Fruit fly (Drosophila melanogaster) whole organism, prepupa: ENCODE data around the gene CG42659.

Source experiments
- CG10631 ChIP-seq: fragments of 200-800 bp; sonication (Bioruptor generic); optimal IDR thresholded peaks from 2 replicates; lab custom pipeline; 2016; ENCODE audit warnings: missing biosample characterization, missing genetic modification characterization
- CG10669 ChIP-seq: fragments of 200-800 bp; sonication (Bioruptor generic); optimal IDR thresholded peaks from 3 replicates; lab custom pipeline; 2018; ENCODE audit warnings: missing biosample characterization, mild to moderate bottlenecking, missing genetic modification characterization, moderate library complexity
- CG15336 ChIP-seq: fragments of 200-800 bp; sonication (Bioruptor generic); IDR thresholded peaks from 2 replicates; pipeline ENCODE4 v1.3.6; 2022; ENCODE audit warnings: missing biosample characterization, missing genetic modification characterization
- CG1621 ChIP-seq: fragments of 200-800 bp; sonication (Bioruptor generic); optimal IDR thresholded peaks from 3 replicates; lab custom pipeline; 2018; ENCODE audit warnings: missing biosample characterization, mild to moderate bottlenecking, missing genetic modification characterization
- CG16779 ChIP-seq: fragments of 200-800 bp; sonication (Bioruptor generic); optimal IDR thresholded peaks from 3 replicates; lab custom pipeline; 2017; ENCODE audit warnings: missing biosample characterization, mild to moderate bottlenecking, missing genetic modification characterization
- CG3032 ChIP-seq: fragments of 200-800 bp; optimal IDR thresholded peaks from 2 replicates; lab custom pipeline; 2019; ENCODE audit warnings: missing biosample characterization, mild to moderate bottlenecking, missing genetic modification characterization, moderate library complexity
- CG32006 ChIP-seq: fragments of 200-800 bp; sonication (Bioruptor generic); optimal IDR thresholded peaks from 3 replicates; lab custom pipeline; 2017; ENCODE audit warnings: missing biosample characterization, mild to moderate bottlenecking, missing genetic modification characterization
- CG34406 ChIP-seq: fragments of 200-800 bp; sonication (Bioruptor generic); optimal IDR thresholded peaks from 3 replicates; lab custom pipeline; 2016; ENCODE audit warnings: missing biosample characterization, missing genetic modification characterization
- CG3919 ChIP-seq: fragments of 200-800 bp; sonication (Bioruptor generic); optimal IDR thresholded peaks from 3 replicates; lab custom pipeline; 2016; ENCODE audit warnings: missing biosample characterization, missing genetic modification characterization
- CG6276 ChIP-seq: fragments of 200-800 bp; sonication (Bioruptor generic); optimal IDR thresholded peaks from 2 replicates; lab custom pipeline; 2017; ENCODE audit warnings: missing biosample characterization, mild to moderate bottlenecking, missing genetic modification characterization
- CG6792 ChIP-seq: fragments of 200-800 bp; sonication (Bioruptor generic); optimal IDR thresholded peaks from 3 replicates; lab custom pipeline; 2016; ENCODE audit warnings: missing biosample characterization, missing genetic modification characterization
- CG6854 ChIP-seq: fragments of 200-800 bp; sonication (Bioruptor generic); optimal IDR thresholded peaks from 2 replicates; lab custom pipeline; 2017; ENCODE audit warnings: missing biosample characterization, mild to moderate bottlenecking, missing genetic modification characterization
- CG7368 ChIP-seq: fragments of 200-800 bp; sonication (Bioruptor generic); optimal IDR thresholded peaks from 3 replicates; lab custom pipeline; 2016; ENCODE audit warnings: missing biosample characterization, missing genetic modification characterization
- CG8119 ChIP-seq: fragments of 200-800 bp; sonication (Bioruptor generic); IDR thresholded peaks from 3 replicates; pipeline ENCODE4 v1.3.6; 2022; ENCODE audit warnings: missing biosample characterization, missing genetic modification characterization
- CG8632 ChIP-seq: fragments of 200-800 bp; sonication (Bioruptor generic); optimal IDR thresholded peaks from 3 replicates; lab custom pipeline; 2016; ENCODE audit warnings: missing biosample characterization, missing genetic modification characterization
- Eip75B ChIP-seq: fragments of 200-800 bp; sonication (Bioruptor generic); optimal IDR thresholded peaks from 3 replicates; lab custom pipeline; 2016; ENCODE audit warnings: missing biosample characterization, missing genetic modification characterization
- Eip78C ChIP-seq: fragments of 200-800 bp; sonication (Bioruptor generic); peaks from one replicate; lab custom pipeline; 2016; ENCODE audit warnings: missing biosample characterization, missing genetic modification characterization
- Ets21C ChIP-seq: fragments of 200-800 bp; sonication (Bioruptor generic); optimal IDR thresholded peaks from 3 replicates; lab custom pipeline; 2016; ENCODE audit warnings: missing biosample characterization, missing genetic modification characterization
- Ets96B ChIP-seq: fragments of 200-800 bp; optimal IDR thresholded peaks from 2 replicates; lab custom pipeline; 2019; ENCODE audit warnings: missing biosample characterization, mild to moderate bottlenecking, missing genetic modification characterization, moderate library complexity
- Gug ChIP-seq: fragments of 200-800 bp; sonication (Bioruptor generic); IDR thresholded peaks from 2 replicates; pipeline ENCODE4 v1.3.6; 2022; ENCODE audit warnings: missing biosample characterization, missing genetic modification characterization
- Hr39 ChIP-seq: fragments of 200-800 bp; sonication (Bioruptor generic); optimal IDR thresholded peaks from 2 replicates; lab custom pipeline; 2016; ENCODE audit warnings: missing biosample characterization, missing genetic modification characterization
- Hr4 ChIP-seq: fragments of 200-800 bp; sonication (Bioruptor generic); optimal IDR thresholded peaks from 3 replicates; lab custom pipeline; 2016; ENCODE audit warnings: missing biosample characterization, missing genetic modification characterization
- Lpt ChIP-seq: fragments of 200-800 bp; sonication (Bioruptor generic); optimal IDR thresholded peaks from 3 replicates; lab custom pipeline; 2016; ENCODE audit warnings: missing biosample characterization, missing genetic modification characterization
- Met ChIP-seq: fragments of 200-800 bp; sonication (Bioruptor generic); optimal IDR thresholded peaks from 3 replicates; lab custom pipeline; 2016; ENCODE audit warnings: missing biosample characterization, missing genetic modification characterization
- Smox ChIP-seq: fragments of 200-800 bp; sonication (Bioruptor generic); optimal IDR thresholded peaks from 3 replicates; lab custom pipeline; 2016; ENCODE audit warnings: missing biosample characterization, missing genetic modification characterization
- Sox102F ChIP-seq: fragments of 200-800 bp; sonication (Bioruptor generic); optimal IDR thresholded peaks from 2 replicates; lab custom pipeline; 2016; ENCODE audit warnings: missing biosample characterization, mild to moderate bottlenecking, missing genetic modification characterization
- achi ChIP-seq: fragments of 200-800 bp; sonication (Bioruptor generic); optimal IDR thresholded peaks from 3 replicates; lab custom pipeline; 2016; ENCODE audit warnings: missing biosample characterization, missing genetic modification characterization
- acj6 ChIP-seq: fragments of 200-800 bp; sonication (Bioruptor generic); optimal IDR thresholded peaks from 3 replicates; lab custom pipeline; 2016; ENCODE audit warnings: missing biosample characterization, missing genetic modification characterization
- cyc ChIP-seq: fragments of 200-800 bp; sonication (Bioruptor generic); optimal IDR thresholded peaks from 3 replicates; lab custom pipeline; 2016; ENCODE audit warnings: missing biosample characterization, missing genetic modification characterization
- dac ChIP-seq: fragments of 200-800 bp; sonication (Bioruptor generic); optimal IDR thresholded peaks from 2 replicates; lab custom pipeline; 2017; ENCODE audit warnings: missing biosample characterization, mild to moderate bottlenecking, missing genetic modification characterization
- eg ChIP-seq: fragments of 200-800 bp; sonication (Bioruptor generic); IDR thresholded peaks from 3 replicates; pipeline ENCODE4 v1.3.6; 2022; ENCODE audit warnings: missing biosample characterization, missing genetic modification characterization
- fd59A ChIP-seq: fragments of 200-800 bp; sonication (Bioruptor generic); optimal IDR thresholded peaks from 2 replicates; lab custom pipeline; 2017; ENCODE audit warnings: missing biosample characterization, mild to moderate bottlenecking, missing genetic modification characterization, missing genetic modification reagents
- lz ChIP-seq: fragments of 200-800 bp; sonication (Bioruptor generic); optimal IDR thresholded peaks from 3 replicates; lab custom pipeline; 2016; ENCODE audit warnings: missing biosample characterization, missing genetic modification characterization
- net ChIP-seq: fragments of 200-800 bp; sonication (Bioruptor generic); optimal IDR thresholded peaks from 3 replicates; lab custom pipeline; 2016; ENCODE audit warnings: missing biosample characterization, missing genetic modification characterization
- pdm3 ChIP-seq: fragments of 200-800 bp; sonication (Bioruptor generic); optimal IDR thresholded peaks from 3 replicates; lab custom pipeline; 2016; ENCODE audit warnings: missing biosample characterization, missing genetic modification characterization
- salr ChIP-seq, 2 experiments: fragments of 200-800 bp; sonication (Bioruptor generic); optimal IDR thresholded peaks; 3 replicates each; lab custom pipeline; 2016 to 2018; ENCODE audit warnings: missing biosample characterization in 2 of 2, missing genetic modification characterization in 2 of 2, mild to moderate bottlenecking in 1 of 2
- spab ChIP-seq: fragments of 200-800 bp; sonication (Bioruptor generic); optimal IDR thresholded peaks from 2 replicates; lab custom pipeline; 2017; ENCODE audit warnings: missing biosample characterization, mild to moderate bottlenecking, missing genetic modification characterization, missing genetic modification reagents
- ss ChIP-seq, 2 experiments: fragments of 200-800 bp; sonication (Bioruptor generic); optimal IDR thresholded peaks; 2 replicates in 1 of 2; 3 replicates in 1 of 2; lab custom pipeline; 2017 to 2018; ENCODE audit warnings: mild to moderate bottlenecking in 2 of 2, missing biosample characterization in 2 of 2, missing genetic modification characterization in 2 of 2, moderate library complexity in 1 of 2

The CG42659 gene

DNA sequence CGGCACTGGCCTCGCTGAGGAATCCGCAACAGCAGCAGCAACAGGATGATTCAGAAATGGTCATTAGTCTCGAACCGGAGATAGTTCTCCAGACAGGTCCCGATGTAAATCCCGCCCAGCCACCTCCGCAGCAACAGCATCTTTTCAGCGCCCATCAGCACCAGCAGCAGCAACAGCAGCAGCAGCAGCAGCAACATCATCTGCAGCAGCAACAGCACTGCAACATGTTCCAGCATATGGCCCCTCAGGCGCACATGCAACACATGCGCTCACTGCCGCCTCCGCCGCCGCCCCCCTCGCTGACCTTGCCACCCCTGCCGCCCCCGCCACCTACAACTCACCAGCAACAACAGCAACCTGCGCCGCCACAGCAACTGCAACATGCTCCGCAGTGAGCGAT lies 34.2 kb upstream of the CG42659 start:
- no peak for TF ChIP-seq fd59A (GFP tag; lab: Kevin White, UChicago)
- TF ChIP-seq CG34406 (GFP tag; lab: Kevin White, UChicago): no peak
- no peak for TF ChIP-seq Ets96B (tag; lab: Kevin White, UChicago)
- no peak for TF ChIP-seq CG8119 (GFP tag; lab: Robert Waterston, UW)
- no peak for TF ChIP-seq Hr4 (GFP tag; lab: Kevin White, UChicago)
- TF ChIP-seq pdm3: no peak
- TF ChIP-seq CG1621 (tag; lab: Kevin White, UChicago): no peak
- no peak for TF ChIP-seq Ets21C (GFP tag; lab: Kevin White, UChicago)
- TF ChIP-seq, all 60 proteins: peak for 0

- TF ChIP-seq net (GFP tag; lab: Kevin White, UChicago) (no peak), CG6276 (GFP tag; lab: Kevin White, UChicago) (no peak), Smox (GFP tag; lab: Kevin White, UChicago) (no peak), CG3919 (GFP tag; lab: Kevin White, UChicago) (no peak), lz (GFP tag; lab: Kevin White, UChicago) (no peak), dac (GFP tag; lab: Kevin White, UChicago) (no peak), CG6854 (GFP tag; lab: Kevin White, UChicago) (no peak), ss (GFP tag; optimal IDR thresholded peaks at IDR 0.05; lab: Kevin White, UChicago) (no peak), CG6792 (no peak), CG16779 (tag; lab: Kevin White, UChicago) (no peak), CG8632 (GFP tag; lab: Kevin White, UChicago) (no peak), salr (GFP tag; optimal IDR thresholded peaks at IDR 0.05; lab: Kevin White, UChicago) (no peak), eg (GFP tag; lab: Robert Waterston, UW) (no peak), achi (GFP tag; lab: Kevin White, UChicago) (no peak), Gug (GFP tag; lab: Robert Waterston, UW) (no peak), CG10669 (no peak), Hr39 (GFP tag; lab: Kevin White, UChicago) (no peak), spab (GFP tag; lab: Kevin White, UChicago) (no peak), acj6 (GFP tag; lab: Kevin White, UChicago) (no peak)
Measured at dm6 chr2L:17982372-17982771, 24.8 kb upstream of the CG42659 start, which contains the start of gene btv. btv (minus strand) TSS chr2L:17982472.

dm6 chr2L:17986099-17986498 lies 21.1 kb upstream of the CG42659 start, which contains the start of gene CG5681:
CG5681 (plus strand) TSS chr2L:17986399.
- TF ChIP-seq CG8119 (GFP tag; lab: Robert Waterston, UW) (no peak), Met (GFP tag; lab: Kevin White, UChicago) (no peak), Eip78C (GFP tag; lab: Kevin White, UChicago) (no peak), CG15336 (GFP tag; lab: Robert Waterston, UW) (no peak), CG1621 (tag; lab: Kevin White, UChicago) (no peak), fd59A (GFP tag; lab: Kevin White, UChicago) (no peak), cyc (GFP tag; lab: Kevin White, UChicago) (no peak), CG3032 (tag; lab: Kevin White, UChicago) (no peak), CG10631 (GFP tag; lab: Kevin White, UChicago) (no peak), Eip75B (GFP tag; lab: Kevin White, UChicago) (no peak), CG7368 (GFP tag; lab: Kevin White, UChicago) (no peak), CG32006 (GFP tag; lab: Kevin White, UChicago) (no peak), Sox102F (no peak), CG6792 (no peak), Lpt (GFP tag; lab: Kevin White, UChicago) (no peak), acj6 (GFP tag; lab: Kevin White, UChicago) (no peak)
